Fruit fly (Drosophila melanogaster) Kc167 (cell line): ENCODE measurements around the gene CG15923.

Source experiments
- insv ChIP-seq: fragments of >200 bp; optimal IDR thresholded peaks from 3 replicates; lab custom pipeline; 2018; ENCODE audit warnings: missing external identifiers
- psq ChIP-seq: fragments of >200 bp; optimal IDR thresholded peaks from 2 replicates; lab custom pipeline; 2017; ENCODE audit warnings: missing external identifiers

DNA sequence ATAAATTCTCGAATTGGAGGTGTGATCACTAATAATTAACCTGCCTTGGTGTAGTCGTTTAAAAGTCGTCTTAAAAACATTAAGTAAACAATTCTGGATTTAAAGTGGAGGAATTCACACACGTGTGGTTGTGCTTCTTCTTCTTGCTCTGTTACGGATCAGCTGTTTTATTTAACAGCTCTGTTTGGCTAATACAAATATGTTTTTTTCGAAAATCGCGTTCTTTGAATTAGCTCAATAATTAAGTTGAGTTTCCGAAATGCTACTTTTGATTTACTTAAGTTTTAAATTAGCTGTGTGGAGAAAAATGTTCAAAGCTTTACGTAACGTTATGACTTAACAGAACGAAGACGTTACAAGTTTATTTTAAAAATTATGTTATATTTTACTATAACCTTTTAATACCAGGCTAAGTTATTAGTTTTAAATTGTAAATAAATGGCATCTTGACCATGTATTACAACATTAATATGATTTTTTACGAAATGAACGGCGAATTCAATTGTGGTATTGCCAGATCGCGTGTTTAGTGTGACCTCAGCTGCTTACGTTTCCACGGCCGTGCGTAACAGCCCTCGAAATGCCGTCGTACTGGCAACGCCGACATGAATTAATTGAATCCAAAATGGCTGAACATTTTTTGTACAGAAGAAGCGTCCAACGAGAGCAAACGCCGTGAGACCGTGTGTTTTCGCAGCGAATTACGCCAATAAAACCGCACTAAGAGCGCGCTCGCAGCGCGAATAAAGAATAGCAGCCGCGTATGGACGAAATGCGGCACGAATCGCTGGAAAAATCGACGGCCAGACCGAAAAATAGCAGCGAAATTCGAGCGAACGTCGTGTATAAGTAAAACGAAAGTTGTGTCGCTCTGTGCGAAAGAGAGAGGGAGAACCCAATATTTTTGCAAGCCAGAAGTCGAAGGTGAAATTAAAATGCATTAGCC is 23.9 kb downstream of the CG15923 start, which contains the start of the genes Pus1 and bon:
- TF ChIP-seq psq (lab: Kevin White, UChicago): no peak
- TF ChIP-seq insv: no peak
